Fruit fly (Drosophila melanogaster): ENCODE measurements around the gene lft.
A peak's percentile ranks its signal among the peaks of the same experiment; 100 is the strongest.

The lft gene

DNA sequence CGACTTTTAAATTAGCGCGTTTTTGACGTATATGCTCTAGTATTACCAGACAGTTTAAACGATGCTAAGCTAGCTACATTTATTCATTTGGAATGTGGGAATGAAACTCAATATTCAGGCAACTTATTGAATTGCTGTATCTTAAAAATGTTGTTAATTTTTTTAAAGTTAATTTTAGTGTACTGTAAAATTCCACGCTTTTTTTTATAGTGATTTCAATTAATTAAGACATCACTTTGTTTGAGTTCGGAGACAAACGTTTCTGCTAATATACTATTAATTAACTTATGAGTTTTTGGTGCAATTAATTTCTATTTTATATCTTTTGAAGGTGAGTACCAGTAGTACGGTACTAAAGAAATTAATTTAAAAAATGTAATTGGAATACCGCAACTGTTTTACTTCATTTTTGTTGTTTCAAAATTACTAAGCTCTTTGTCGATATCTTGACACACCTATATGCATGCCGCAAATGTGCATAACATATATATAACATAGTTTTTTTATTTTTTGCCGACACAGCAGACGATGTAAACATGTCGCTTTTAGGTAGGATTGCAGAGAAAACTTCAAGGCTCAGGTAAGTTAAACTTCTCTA, 22.0 kb downstream of the lft start, which contains the start of the genes Cdk1 and mRpS7 (continued):
- TF ChIP-seq fkh (GFP tag; optimal IDR thresholded peaks at IDR 0.05) (no peak), CG11762 (GFP tag; optimal IDR thresholded peaks at IDR 0.05; ENCODE audit: insufficient read depth) (peak; percentile 44), Eip75B (GFP tag; optimal IDR thresholded peaks at IDR 0.05) (peak; percentile 69), CG3919 (GFP tag; optimal IDR thresholded peaks at IDR 0.05) (no peak), Eip93F (GFP tag; optimal IDR thresholded peaks at IDR 0.05) (no peak), pdm3 (GFP tag; optimal IDR thresholded peaks at IDR 0.05) (peak; percentile 78), salr (GFP tag; optimal IDR thresholded peaks at IDR 0.05) (peak in 1 of 2 experiments; percentile 69), CG6854 (GFP tag; optimal IDR thresholded peaks at IDR 0.05) (no peak), vri (GFP tag; optimal IDR thresholded peaks at IDR 0.05) (no peak), CG6163 (GFP tag; IDR thresholded peaks at IDR 0.05) (no peak), CG4318 (GFP tag; optimal IDR thresholded peaks at IDR 0.05) (peak; percentile 57), Hr39 (GFP tag; optimal IDR thresholded peaks at IDR 0.05) (peak; percentile 71), svp (GFP tag) (no peak), dac (GFP tag; optimal IDR thresholded peaks at IDR 0.05) (peak; percentile 28), CG6808 (GFP tag; optimal IDR thresholded peaks at IDR 0.05) (no peak), Eip78C (GFP tag) (peak; percentile 91), fd59A (GFP tag; optimal IDR thresholded peaks at IDR 0.05) (no peak), achi (GFP tag; optimal IDR thresholded peaks at IDR 0.05) (peak; percentile 63), CG7368 (GFP tag; optimal IDR thresholded peaks at IDR 0.05) (peak; percentile 22), spab (GFP tag; optimal IDR thresholded peaks at IDR 0.05) (no peak)

DNA sequence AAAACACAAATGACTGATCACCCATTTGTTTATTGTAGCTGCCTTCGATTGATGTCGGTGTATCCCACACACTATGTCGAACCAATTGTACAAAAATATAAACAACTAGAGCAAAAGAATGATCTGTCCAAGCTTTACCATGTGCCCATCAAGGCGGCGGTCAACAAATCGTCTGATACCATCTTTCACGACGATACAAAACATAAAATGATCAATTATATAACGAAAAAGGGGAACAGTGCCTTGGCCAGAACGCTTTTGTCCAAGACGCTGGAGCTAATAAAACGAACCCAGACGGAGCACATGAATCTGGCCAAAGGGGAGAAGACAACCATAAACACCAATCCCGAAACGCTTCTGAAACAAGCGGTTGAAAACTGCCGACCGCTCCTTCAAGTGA, 22.6 kb downstream of the lft start:
- no peak for TF ChIP-seq CG6808 (GFP tag; optimal IDR thresholded peaks at IDR 0.05)
- TF ChIP-seq svp (GFP tag), result no peak
- TF ChIP-seq dac (GFP tag; optimal IDR thresholded peaks at IDR 0.05), result no peak
- no peak for TF ChIP-seq Hr4 (GFP tag; optimal IDR thresholded peaks at IDR 0.05)
- no peak for TF ChIP-seq CG9139 (GFP tag; optimal IDR thresholded peaks at IDR 0.05)
- no peak for TF ChIP-seq cyc (GFP tag; optimal IDR thresholded peaks at IDR 0.05)
- TF ChIP-seq OdsH (GFP tag; optimal IDR thresholded peaks at IDR 0.05), result no peak
- TF ChIP-seq Eip75B (GFP tag; optimal IDR thresholded peaks at IDR 0.05), result no peak
- no peak for TF ChIP-seq CG6163 (GFP tag; IDR thresholded peaks at IDR 0.05)
- TF ChIP-seq net (GFP tag; optimal IDR thresholded peaks at IDR 0.05), result no peak
- no peak for TF ChIP-seq Sox14 (GFP tag; optimal IDR thresholded peaks at IDR 0.05)
- no peak for TF ChIP-seq Blimp-1 (GFP tag; optimal IDR thresholded peaks at IDR 0.05)
- TF ChIP-seq CG8632 (GFP tag; optimal IDR thresholded peaks at IDR 0.05), result no peak
- TF ChIP-seq spab (GFP tag; optimal IDR thresholded peaks at IDR 0.05), result no peak
- no peak for TF ChIP-seq CG3032 (tag; optimal IDR thresholded peaks at IDR 0.05)

DNA sequence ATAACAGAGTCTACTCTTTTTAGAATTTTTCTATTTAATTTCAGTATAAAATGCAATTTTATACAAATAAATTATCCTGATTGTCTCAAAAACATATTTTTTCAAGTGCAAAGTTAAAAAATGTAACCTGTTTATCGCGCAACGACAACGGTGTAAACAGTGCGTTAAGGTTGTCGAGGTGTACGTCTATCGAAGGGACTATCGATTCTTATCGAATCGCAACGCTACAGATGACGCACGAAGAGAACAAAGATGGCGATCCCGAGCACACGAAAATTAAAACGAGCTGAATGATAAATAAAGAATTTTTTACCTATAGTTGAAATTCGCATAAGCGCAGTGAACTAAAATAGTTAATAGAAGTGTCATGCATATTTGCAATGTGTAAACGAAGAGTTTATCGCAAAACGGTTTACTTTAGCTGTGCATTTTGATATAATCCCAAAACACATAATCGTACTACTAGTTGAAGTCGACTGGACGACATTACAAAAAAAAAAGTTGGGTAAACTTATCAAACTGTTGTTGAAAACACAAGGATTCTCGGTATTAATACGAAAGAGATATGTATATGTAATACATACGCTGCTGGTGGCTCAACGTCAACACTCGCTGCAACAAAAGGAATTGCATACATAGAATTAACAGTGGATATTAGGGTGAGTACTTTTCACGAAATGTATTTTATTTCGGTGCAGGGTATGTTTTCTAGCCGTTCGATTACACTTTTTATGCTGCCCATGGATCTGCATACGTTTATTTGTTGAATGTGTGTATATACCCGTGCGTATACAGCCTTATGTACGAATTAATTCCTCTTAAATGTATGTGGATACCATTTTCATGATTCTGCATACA, 23.8 kb downstream of the lft start, which contains the start of gene da:
Gene da, plus strand, starts transcription at position 237 of the 858 bp plus-strand sequence.
- TF ChIP-seq Blimp-1 (GFP tag; optimal IDR thresholded peaks at IDR 0.05) (peak; percentile 17), CG7368 (GFP tag; optimal IDR thresholded peaks at IDR 0.05) (peak; percentile 24), CG6808 (GFP tag; optimal IDR thresholded peaks at IDR 0.05) (no peak), OdsH (GFP tag; optimal IDR thresholded peaks at IDR 0.05) (peak; percentile 58), CG8319 (GFP tag; optimal IDR thresholded peaks at IDR 0.05) (no peak), dsx (GFP tag; optimal IDR thresholded peaks at IDR 0.05; ENCODE audit: poor library complexity, severe bottlenecking) (peak; percentile 29), Eip78C (GFP tag) (peak; percentile 73), Ets21C (GFP tag; optimal IDR thresholded peaks at IDR 0.05) (peak; percentile 12), CG6163 (GFP tag; IDR thresholded peaks at IDR 0.05) (no peak), Met (GFP tag; optimal IDR thresholded peaks at IDR 0.05) (peak; percentile 62), Gug (GFP tag; IDR thresholded peaks at IDR 0.05) (no peak), CG9139 (GFP tag; optimal IDR thresholded peaks at IDR 0.05) (no peak), CG16779 (tag; optimal IDR thresholded peaks at IDR 0.05) (no peak), salr (GFP tag; optimal IDR thresholded peaks at IDR 0.05) (peak in 1 of 2 experiments; percentile 28), pdm3 (GFP tag; optimal IDR thresholded peaks at IDR 0.05) (peak; percentile 73), eg (GFP tag; IDR thresholded peaks at IDR 0.05) (no peak; the same call in 1 of the 3 replicates), CG11762 (GFP tag; optimal IDR thresholded peaks at IDR 0.05; ENCODE audit: insufficient read depth) (no peak), Eip93F (GFP tag; optimal IDR thresholded peaks at IDR 0.05) (peak; percentile 21), CG3919 (GFP tag; optimal IDR thresholded peaks at IDR 0.05) (no peak), CG6792 (GFP tag; optimal IDR thresholded peaks at IDR 0.05) (peak; percentile 36), Eip75B (GFP tag; optimal IDR thresholded peaks at IDR 0.05) (peak; percentile 67), achi (GFP tag; optimal IDR thresholded peaks at IDR 0.05) (peak; percentile 45), Sox14 (GFP tag; optimal IDR thresholded peaks at IDR 0.05) (peak; percentile 80), CG3032 (tag; optimal IDR thresholded peaks at IDR 0.05) (peak; percentile 61), Sox15 (GFP tag; optimal IDR thresholded peaks at IDR 0.05) (peak; percentile 5), CG31627 (GFP tag; optimal IDR thresholded peaks at IDR 0.05) (peak; percentile 58), CG8119 (GFP tag; IDR thresholded peaks at IDR 0.05) (no peak; the same call in 2 of the 3 replicates), Smox (GFP tag; optimal IDR thresholded peaks at IDR 0.05) (peak; percentile 56), spab (GFP tag; optimal IDR thresholded peaks at IDR 0.05) (no peak), CG1621 (tag; optimal IDR thresholded peaks at IDR 0.05) (no peak)

All from whole organism, prepupa.